Worm (Caenorhabditis elegans) whole organism, L4/young adult: Measurements from ENCODE around the gene C54D1.7.

Experiments
- W03F9.2 ChIP-seq: fragments of 150-350 bp; optimal IDR thresholded peaks from 2 replicates; lab custom pipeline; 2014; ENCODE audit warnings: missing biosample characterization, missing genetic modification characterization
- dao-5 ChIP-seq: sonication (generic microtip); optimal IDR thresholded peaks from 2 replicates; lab custom pipeline; 2016; ENCODE audit warnings: missing genotype, missing genetic modification characterization, moderate library complexity, missing compliant biosample characterization
- him-1 ChIP-seq: sonication (generic microtip); optimal IDR thresholded peaks from 2 replicates; lab custom pipeline; 2016; ENCODE audit warnings: missing genotype, missing genetic modification reagents, missing genetic modification characterization, missing compliant biosample characterization

C54D1.7 gene

ce11 chrX:7125178-7125577 is 30.7 kb downstream of the C54D1.7 start:
- no peak for TF ChIP-seq him-1 (tag; lab: Kevin White, UChicago)
- no peak for TF ChIP-seq W03F9.2 (tag; lab: Kevin White, UChicago)
- TF ChIP-seq dao-5: no peak

ce11 chrX:7124044-7124443 is 31.8 kb downstream of the C54D1.7 start:
- no peak for TF ChIP-seq dao-5
- TF ChIP-seq W03F9.2 (tag; lab: Kevin White, UChicago): no peak
- no peak for TF ChIP-seq him-1 (tag; lab: Kevin White, UChicago)

DNA sequence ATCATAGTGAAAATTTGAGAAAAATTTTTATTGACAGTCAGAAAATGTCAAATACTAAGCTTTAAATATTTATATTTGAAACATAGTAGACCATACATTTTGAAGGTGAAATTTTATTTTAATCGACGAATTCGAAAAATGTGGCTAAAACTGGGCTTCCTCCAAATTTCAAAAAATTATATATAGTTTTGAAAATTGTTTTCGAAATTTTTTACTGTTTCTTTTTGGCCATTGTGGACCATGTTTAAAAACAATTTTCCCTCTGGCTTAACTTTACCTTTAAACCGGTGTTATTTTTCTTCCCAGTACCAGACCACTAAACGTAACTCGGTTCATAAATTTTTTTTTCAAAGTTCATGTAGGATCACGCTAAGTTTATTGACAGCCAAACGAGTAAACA is 33.2 kb downstream of the C54D1.7 start:
- TF ChIP-seq him-1 (tag; lab: Kevin White, UChicago): no peak
- TF ChIP-seq dao-5: no peak
- TF ChIP-seq W03F9.2 (tag; lab: Kevin White, UChicago): no peak

DNA sequence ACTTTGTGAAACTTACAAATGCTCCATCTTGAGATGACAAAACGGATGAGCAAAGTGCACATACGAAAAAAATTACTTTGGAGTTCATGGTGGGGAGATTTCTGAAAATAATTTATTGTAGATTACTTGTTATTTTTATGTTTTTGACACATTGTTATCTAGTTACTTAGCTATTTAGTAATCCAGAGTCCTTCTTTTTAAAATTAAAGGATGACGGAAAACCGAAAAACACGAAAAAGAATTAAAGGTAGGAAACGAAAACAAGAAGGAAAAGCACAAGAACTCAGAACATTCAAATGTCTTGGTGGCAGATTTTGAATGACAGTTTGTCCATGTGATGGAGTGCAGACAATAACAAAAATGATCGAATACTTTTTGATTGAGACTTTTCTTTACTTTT is 38.9 kb downstream of the C54D1.7 start, which contains the start of gene hen-1:
Gene hen-1 (minus strand): TSS at position 101 of the 400 bp plus-strand sequence.
- TF ChIP-seq dao-5 (no peak), him-1 (tag; lab: Kevin White, UChicago) (no peak), W03F9.2 (tag; lab: Kevin White, UChicago) (no peak)

- TF ChIP-seq dao-5: no peak
- no peak for TF ChIP-seq him-1 (tag; lab: Kevin White, UChicago)
Measured at ce11 chrX:7112589-7112988, 43.2 kb downstream of the C54D1.7 start, which contains the start of gene C36B7.1. Gene C36B7.1 (plus strand): TSS chrX:7112889.

DNA sequence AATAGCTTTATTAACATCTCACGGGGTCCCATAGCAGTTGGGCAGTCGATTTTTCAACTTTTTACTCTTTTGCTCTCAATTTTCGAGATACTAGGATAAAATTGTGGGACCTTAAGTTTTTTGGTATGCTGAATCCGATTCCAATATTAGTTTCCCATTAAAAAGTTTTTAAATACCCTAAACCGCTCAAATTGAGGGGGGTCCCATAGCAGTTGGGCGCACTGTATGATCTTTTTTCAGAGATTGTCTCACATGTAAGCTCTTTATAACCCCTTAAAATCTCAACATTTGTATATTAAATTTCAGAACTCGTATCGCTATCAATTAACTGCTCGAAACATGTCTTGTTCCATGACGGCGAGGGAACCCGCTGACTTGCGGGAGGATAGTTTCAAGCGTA is 49.7 kb downstream of the C54D1.7 start, which contains the start of gene C36B7.2:
Gene C36B7.2 (plus strand): TSS at position 301 of the 400 bp plus-strand sequence.
- no peak for TF ChIP-seq him-1 (tag; lab: Kevin White, UChicago)
- no peak for TF ChIP-seq dao-5
